Fruit fly (Drosophila melanogaster) whole organism, prepupa: ENCODE data around the gene SKIP.
A peak's percentile ranks its signal among the peaks of the same experiment; 100 is the strongest.

Source experiments
- CG10631 ChIP-seq: fragments of 200-800 bp; sonication (Bioruptor generic); optimal IDR thresholded peaks from 2 replicates; lab custom pipeline; 2016; ENCODE audit warnings: missing biosample characterization, missing genetic modification characterization
- CG10669 ChIP-seq: fragments of 200-800 bp; sonication (Bioruptor generic); optimal IDR thresholded peaks from 3 replicates; lab custom pipeline; 2018; ENCODE audit warnings: missing biosample characterization, mild to moderate bottlenecking, missing genetic modification characterization, moderate library complexity
- CG11294 ChIP-seq: fragments of 200-800 bp; sonication (Bioruptor generic); IDR thresholded peaks from 2 replicates; pipeline ENCODE4 v1.3.6; 2022; ENCODE audit warnings: missing biosample characterization, missing genetic modification characterization
- CG11762 ChIP-seq: fragments of 200-800 bp; sonication (Bioruptor generic); optimal IDR thresholded peaks from 3 replicates; lab custom pipeline; 2016; ENCODE audit warnings: missing biosample characterization, missing genetic modification characterization; ENCODE audit not compliant: insufficient read depth
- CG15336 ChIP-seq: fragments of 200-800 bp; sonication (Bioruptor generic); IDR thresholded peaks from 2 replicates; pipeline ENCODE4 v1.3.6; 2022; ENCODE audit warnings: missing biosample characterization, missing genetic modification characterization
- CG1621 ChIP-seq: fragments of 200-800 bp; sonication (Bioruptor generic); optimal IDR thresholded peaks from 3 replicates; lab custom pipeline; 2018; ENCODE audit warnings: missing biosample characterization, mild to moderate bottlenecking, missing genetic modification characterization
- CG16779 ChIP-seq: fragments of 200-800 bp; sonication (Bioruptor generic); optimal IDR thresholded peaks from 3 replicates; lab custom pipeline; 2017; ENCODE audit warnings: missing biosample characterization, mild to moderate bottlenecking, missing genetic modification characterization
- CG3032 ChIP-seq: fragments of 200-800 bp; optimal IDR thresholded peaks from 2 replicates; lab custom pipeline; 2019; ENCODE audit warnings: missing biosample characterization, mild to moderate bottlenecking, missing genetic modification characterization, moderate library complexity
- CG31627 ChIP-seq: fragments of 200-800 bp; sonication (Bioruptor generic); optimal IDR thresholded peaks from 3 replicates; lab custom pipeline; 2016; ENCODE audit warnings: missing biosample characterization, missing genetic modification characterization
- CG32006 ChIP-seq: fragments of 200-800 bp; sonication (Bioruptor generic); optimal IDR thresholded peaks from 3 replicates; lab custom pipeline; 2017; ENCODE audit warnings: missing biosample characterization, mild to moderate bottlenecking, missing genetic modification characterization
- CG34406 ChIP-seq: fragments of 200-800 bp; sonication (Bioruptor generic); optimal IDR thresholded peaks from 3 replicates; lab custom pipeline; 2016; ENCODE audit warnings: missing biosample characterization, missing genetic modification characterization
- CG3919 ChIP-seq: fragments of 200-800 bp; sonication (Bioruptor generic); optimal IDR thresholded peaks from 3 replicates; lab custom pipeline; 2016; ENCODE audit warnings: missing biosample characterization, missing genetic modification characterization
- CG4318 ChIP-seq: fragments of 200-800 bp; sonication (Bioruptor generic); optimal IDR thresholded peaks from 3 replicates; lab custom pipeline; 2017; ENCODE audit warnings: missing biosample characterization, mild to moderate bottlenecking, missing genetic modification characterization
- CG6163 ChIP-seq: fragments of 200-800 bp; sonication (Bioruptor generic); IDR thresholded peaks from 3 replicates; pipeline ENCODE4 v1.3.6; 2022; ENCODE audit warnings: missing biosample characterization, missing genetic modification characterization
- CG6276 ChIP-seq: fragments of 200-800 bp; sonication (Bioruptor generic); optimal IDR thresholded peaks from 2 replicates; lab custom pipeline; 2017; ENCODE audit warnings: missing biosample characterization, mild to moderate bottlenecking, missing genetic modification characterization
- CG6792 ChIP-seq: fragments of 200-800 bp; sonication (Bioruptor generic); optimal IDR thresholded peaks from 3 replicates; lab custom pipeline; 2016; ENCODE audit warnings: missing biosample characterization, missing genetic modification characterization
- CG6808 ChIP-seq: fragments of 200-800 bp; sonication (Bioruptor generic); optimal IDR thresholded peaks from 3 replicates; lab custom pipeline; 2017; ENCODE audit warnings: missing biosample characterization, missing genetic modification characterization, mild to moderate bottlenecking, moderate library complexity, missing genetic modification reagents
- CG6854 ChIP-seq: fragments of 200-800 bp; sonication (Bioruptor generic); optimal IDR thresholded peaks from 2 replicates; lab custom pipeline; 2017; ENCODE audit warnings: missing biosample characterization, mild to moderate bottlenecking, missing genetic modification characterization
- CG7368 ChIP-seq: fragments of 200-800 bp; sonication (Bioruptor generic); optimal IDR thresholded peaks from 3 replicates; lab custom pipeline; 2016; ENCODE audit warnings: missing biosample characterization, missing genetic modification characterization
- CG8119 ChIP-seq: fragments of 200-800 bp; sonication (Bioruptor generic); IDR thresholded peaks from 3 replicates; pipeline ENCODE4 v1.3.6; 2022; ENCODE audit warnings: missing biosample characterization, missing genetic modification characterization
- CG8632 ChIP-seq: fragments of 200-800 bp; sonication (Bioruptor generic); optimal IDR thresholded peaks from 3 replicates; lab custom pipeline; 2016; ENCODE audit warnings: missing biosample characterization, missing genetic modification characterization
- CG9139 ChIP-seq: fragments of 200-800 bp; sonication (Bioruptor generic); optimal IDR thresholded peaks from 3 replicates; lab custom pipeline; 2017; ENCODE audit warnings: missing biosample characterization, mild to moderate bottlenecking, missing genetic modification characterization
- Eip78C ChIP-seq: fragments of 200-800 bp; sonication (Bioruptor generic); peaks from one replicate; lab custom pipeline; 2016; ENCODE audit warnings: missing biosample characterization, missing genetic modification characterization
- Eip93F ChIP-seq: fragments of 200-800 bp; sonication (Bioruptor generic); optimal IDR thresholded peaks from 2 replicates; lab custom pipeline; 2016; ENCODE audit warnings: missing biosample characterization, mild to moderate bottlenecking, missing genetic modification characterization
- Ets96B ChIP-seq: fragments of 200-800 bp; optimal IDR thresholded peaks from 2 replicates; lab custom pipeline; 2019; ENCODE audit warnings: missing biosample characterization, mild to moderate bottlenecking, missing genetic modification characterization, moderate library complexity
- Hr38 ChIP-seq: sonication (Bioruptor generic); optimal IDR thresholded peaks from 2 replicates; lab custom pipeline; 2016; ENCODE audit warnings: missing biosample characterization, missing genetic modification characterization
- Hr4 ChIP-seq: fragments of 200-800 bp; sonication (Bioruptor generic); optimal IDR thresholded peaks from 3 replicates; lab custom pipeline; 2016; ENCODE audit warnings: missing biosample characterization, missing genetic modification characterization
- Lpt ChIP-seq: fragments of 200-800 bp; sonication (Bioruptor generic); optimal IDR thresholded peaks from 3 replicates; lab custom pipeline; 2016; ENCODE audit warnings: missing biosample characterization, missing genetic modification characterization
- Met ChIP-seq: fragments of 200-800 bp; sonication (Bioruptor generic); optimal IDR thresholded peaks from 3 replicates; lab custom pipeline; 2016; ENCODE audit warnings: missing biosample characterization, missing genetic modification characterization
- Sox14 ChIP-seq: fragments of 200-800 bp; sonication (Bioruptor generic); optimal IDR thresholded peaks from 3 replicates; lab custom pipeline; 2016; ENCODE audit warnings: missing biosample characterization, missing genetic modification characterization
- Sox15 ChIP-seq: fragments of 200-800 bp; sonication (Bioruptor generic); optimal IDR thresholded peaks from 3 replicates; lab custom pipeline; 2016; ENCODE audit warnings: missing biosample characterization, missing genetic modification characterization
- achi ChIP-seq: fragments of 200-800 bp; sonication (Bioruptor generic); optimal IDR thresholded peaks from 3 replicates; lab custom pipeline; 2016; ENCODE audit warnings: missing biosample characterization, missing genetic modification characterization
- acj6 ChIP-seq: fragments of 200-800 bp; sonication (Bioruptor generic); optimal IDR thresholded peaks from 3 replicates; lab custom pipeline; 2016; ENCODE audit warnings: missing biosample characterization, missing genetic modification characterization
- dac ChIP-seq: fragments of 200-800 bp; sonication (Bioruptor generic); optimal IDR thresholded peaks from 2 replicates; lab custom pipeline; 2017; ENCODE audit warnings: missing biosample characterization, mild to moderate bottlenecking, missing genetic modification characterization
- dsx ChIP-seq: fragments of 200-800 bp; optimal IDR thresholded peaks from 3 replicates; lab custom pipeline; 2019; ENCODE audit warnings: missing biosample characterization, mild to moderate bottlenecking, missing genetic modification characterization, moderate library complexity; ENCODE audit not compliant: poor library complexity, severe bottlenecking
- eg ChIP-seq: fragments of 200-800 bp; sonication (Bioruptor generic); IDR thresholded peaks from 3 replicates; pipeline ENCODE4 v1.3.6; 2022; ENCODE audit warnings: missing biosample characterization, missing genetic modification characterization
- esn ChIP-seq: fragments of 200-800 bp; sonication (Bioruptor generic); optimal IDR thresholded peaks from 2 replicates; lab custom pipeline; 2016; ENCODE audit warnings: missing biosample characterization, mild to moderate bottlenecking, missing genetic modification characterization, moderate library complexity
- fd59A ChIP-seq: fragments of 200-800 bp; sonication (Bioruptor generic); optimal IDR thresholded peaks from 2 replicates; lab custom pipeline; 2017; ENCODE audit warnings: missing biosample characterization, mild to moderate bottlenecking, missing genetic modification characterization, missing genetic modification reagents
- fd85E ChIP-seq: fragments of 200-800 bp; sonication (Bioruptor generic); optimal IDR thresholded peaks from 3 replicates; lab custom pipeline; 2016; ENCODE audit warnings: missing biosample characterization, missing genetic modification characterization
- fkh ChIP-seq: fragments of 200-800 bp; sonication (Bioruptor generic); optimal IDR thresholded peaks from 3 replicates; lab custom pipeline; 2017; ENCODE audit warnings: missing biosample characterization, mild to moderate bottlenecking, missing genetic modification characterization, moderate library complexity
- net ChIP-seq: fragments of 200-800 bp; sonication (Bioruptor generic); optimal IDR thresholded peaks from 3 replicates; lab custom pipeline; 2016; ENCODE audit warnings: missing biosample characterization, missing genetic modification characterization
- pdm3 ChIP-seq: fragments of 200-800 bp; sonication (Bioruptor generic); optimal IDR thresholded peaks from 3 replicates; lab custom pipeline; 2016; ENCODE audit warnings: missing biosample characterization, missing genetic modification characterization
- spab ChIP-seq: fragments of 200-800 bp; sonication (Bioruptor generic); optimal IDR thresholded peaks from 2 replicates; lab custom pipeline; 2017; ENCODE audit warnings: missing biosample characterization, mild to moderate bottlenecking, missing genetic modification characterization, missing genetic modification reagents
- ss ChIP-seq, 2 experiments: fragments of 200-800 bp; sonication (Bioruptor generic); optimal IDR thresholded peaks; 2 replicates in 1 of 2; 3 replicates in 1 of 2; lab custom pipeline; 2017 to 2018; ENCODE audit warnings: mild to moderate bottlenecking in 2 of 2, missing biosample characterization in 2 of 2, missing genetic modification characterization in 2 of 2, moderate library complexity in 1 of 2
- svp ChIP-seq: fragments of 200-800 bp; sonication (Bioruptor generic); peaks from one replicate; lab custom pipeline; 2016; ENCODE audit warnings: missing biosample characterization, missing genetic modification characterization
- topi ChIP-seq: fragments of 200-800 bp; sonication (Bioruptor generic); optimal IDR thresholded peaks from 3 replicates; lab custom pipeline; 2016; ENCODE audit warnings: missing biosample characterization, missing genetic modification characterization
- vri ChIP-seq: fragments of 200-800 bp; sonication (Bioruptor generic); optimal IDR thresholded peaks from 3 replicates; lab custom pipeline; 2016; ENCODE audit warnings: missing biosample characterization, mild to moderate bottlenecking, missing genetic modification characterization

The SKIP gene

DNA sequence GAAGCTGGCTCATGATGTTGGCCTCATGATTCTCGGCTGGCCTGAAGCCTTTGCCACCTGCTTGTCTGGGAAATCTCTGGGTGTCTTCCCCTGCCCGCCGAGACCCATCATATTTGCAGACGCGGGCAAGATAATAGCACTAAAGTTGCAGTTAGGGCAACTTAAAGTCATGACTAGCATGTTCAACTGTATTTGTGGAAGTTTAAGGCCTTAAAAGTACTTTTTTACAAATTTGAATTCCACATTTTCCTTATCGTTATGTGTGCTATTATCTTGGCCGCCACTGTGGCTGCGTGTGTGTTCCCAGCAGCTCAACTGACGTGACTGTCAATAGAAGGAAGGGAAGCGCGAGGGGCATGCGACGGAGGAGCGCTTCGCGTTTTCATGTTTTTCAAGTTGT lies 5.5 kb downstream of the SKIP start (continued):
- TF ChIP-seq Sox15 (GFP tag; lab: Kevin White, UChicago) = peak; percentile 63
- TF ChIP-seq CG11294 (GFP tag; lab: Robert Waterston, UW) = peak; percentile 68
- peak; percentile 91 for TF ChIP-seq Ets96B
- peak; percentile 84 for TF ChIP-seq acj6
- peak; percentile 82 for TF ChIP-seq pdm3 (GFP tag; lab: Kevin White, UChicago)
- peak; percentile 94 for TF ChIP-seq CG7368
- TF ChIP-seq spab = peak; percentile 90
- TF ChIP-seq CG6854 (GFP tag; lab: Kevin White, UChicago) = peak; percentile 37
- peak; percentile 77 for TF ChIP-seq CG34406 (GFP tag; lab: Kevin White, UChicago)
- peak; percentile 92 for TF ChIP-seq CG15336
- peak; percentile 89 for TF ChIP-seq CG6276 (GFP tag; lab: Kevin White, UChicago)
- TF ChIP-seq ss (GFP tag; optimal IDR thresholded peaks at IDR 0.05; lab: Kevin White, UChicago) = peak; percentile 90 to 96
- peak; percentile 90 for TF ChIP-seq Lpt (GFP tag; lab: Kevin White, UChicago)
- TF ChIP-seq esn (GFP tag; lab: Kevin White, UChicago) = peak; percentile 73
- TF ChIP-seq vri (GFP tag; lab: Kevin White, UChicago) = peak; percentile 59
- TF ChIP-seq Hr4 (GFP tag; lab: Kevin White, UChicago) = peak; percentile 88
- TF ChIP-seq, all 60 proteins: peak for 58

DNA sequence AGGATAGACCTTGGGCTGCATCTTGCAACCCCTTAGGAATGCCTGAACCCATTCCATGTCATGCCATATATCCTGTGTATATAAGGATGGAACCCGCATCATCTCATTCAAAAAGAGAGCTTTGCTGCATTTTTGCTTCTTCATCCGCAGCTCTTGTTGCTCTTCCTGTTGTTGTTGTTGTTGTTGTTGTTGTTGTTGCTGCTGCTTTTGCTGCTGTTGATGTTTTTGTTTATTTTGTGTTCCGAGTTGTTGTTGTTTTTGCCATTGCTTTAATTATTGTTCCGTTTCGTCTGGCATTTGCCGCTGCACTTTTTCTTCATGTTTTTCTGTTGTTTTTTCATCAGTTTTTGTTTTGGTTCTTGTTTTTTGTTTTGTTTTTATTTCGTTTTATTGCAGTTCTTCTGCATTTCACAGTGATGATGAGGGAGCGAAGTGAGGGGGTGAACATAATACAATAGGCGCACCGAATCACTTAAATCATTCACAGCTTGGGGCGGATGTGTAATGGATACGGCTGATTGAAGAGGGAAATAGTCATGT lies 6.4 kb downstream of the SKIP start:
- TF ChIP-seq CG10631 (no peak), achi (GFP tag; lab: Kevin White, UChicago) (peak; percentile 45), CG34406 (GFP tag; lab: Kevin White, UChicago) (peak; percentile 42), fd85E (GFP tag; lab: Kevin White, UChicago) (peak; percentile 19), net (GFP tag; lab: Kevin White, UChicago) (peak; percentile 58), CG6808 (GFP tag; lab: Kevin White, UChicago) (peak; percentile 79), pdm3 (GFP tag; lab: Kevin White, UChicago) (peak; percentile 33), Hr4 (GFP tag; lab: Kevin White, UChicago) (no peak), CG16779 (tag; lab: Kevin White, UChicago) (peak; percentile 70), Lpt (GFP tag; lab: Kevin White, UChicago) (peak; percentile 27), CG9139 (peak; percentile 81), CG32006 (GFP tag; lab: Kevin White, UChicago) (peak; percentile 31), CG11294 (GFP tag; lab: Robert Waterston, UW) (no peak), CG8119 (GFP tag; lab: Robert Waterston, UW) (peak; percentile 47; the same call in 1 of the 3 replicates), CG6276 (GFP tag; lab: Kevin White, UChicago) (peak; percentile 53), Eip78C (GFP tag; lab: Kevin White, UChicago) (peak; percentile 28), Eip93F (GFP tag; lab: Kevin White, UChicago) (no peak), ss (GFP tag; optimal IDR thresholded peaks at IDR 0.05; lab: Kevin White, UChicago) (peak; percentile 73), dsx (GFP tag; lab: Kevin White, UChicago) (peak; percentile 47), Sox14 (peak; percentile 17), CG6792 (GFP tag; lab: Kevin White, UChicago) (no peak), CG8632 (GFP tag; lab: Kevin White, UChicago) (peak; percentile 40), dac (no peak), CG6854 (GFP tag; lab: Kevin White, UChicago) (peak; percentile 66), CG4318 (GFP tag; lab: Kevin White, UChicago) (no peak), fkh (GFP tag; lab: Kevin White, UChicago) (no peak), fd59A (GFP tag; lab: Kevin White, UChicago) (no peak), Met (GFP tag; lab: Kevin White, UChicago) (no peak), Ets96B (peak; percentile 80), CG3919 (GFP tag; lab: Kevin White, UChicago) (peak; percentile 7), eg (GFP tag; lab: Robert Waterston, UW) (peak; percentile 78), CG3032 (tag; lab: Kevin White, UChicago) (peak; percentile 74), CG10669 (GFP tag; lab: Kevin White, UChicago) (peak; percentile 73), spab (peak; percentile 47), CG6163 (GFP tag; lab: Robert Waterston, UW) (peak; percentile 84), CG11762 (GFP tag; lab: Kevin White, UChicago) (peak; percentile 61), vri (GFP tag; lab: Kevin White, UChicago) (peak; percentile 10), CG1621 (tag; lab: Kevin White, UChicago) (peak; percentile 62), CG15336 (peak; percentile 46; the same call in 1 of the 2 replicates), Hr38 (no peak), topi (GFP tag; lab: Kevin White, UChicago) (no peak), CG7368 (peak; percentile 72), svp (GFP tag; lab: Kevin White, UChicago) (no peak), CG31627 (no peak)
